Fruit fly (Drosophila melanogaster) whole organism, prepupa: ENCODE measurements around the gene Nlp.

Source experiments
- Blimp-1 ChIP-seq: fragments of 200-800 bp; sonication (Bioruptor generic); optimal IDR thresholded peaks from 3 replicates; lab custom pipeline; 2017; ENCODE audit warnings: missing biosample characterization, missing genetic modification characterization, mild to moderate bottlenecking, moderate library complexity, missing genetic modification reagents
- CG10631 ChIP-seq: fragments of 200-800 bp; sonication (Bioruptor generic); optimal IDR thresholded peaks from 2 replicates; lab custom pipeline; 2016; ENCODE audit warnings: missing biosample characterization, missing genetic modification characterization
- CG10669 ChIP-seq: fragments of 200-800 bp; sonication (Bioruptor generic); optimal IDR thresholded peaks from 3 replicates; lab custom pipeline; 2018; ENCODE audit warnings: missing biosample characterization, mild to moderate bottlenecking, missing genetic modification characterization, moderate library complexity
- CG11294 ChIP-seq: fragments of 200-800 bp; sonication (Bioruptor generic); IDR thresholded peaks from 2 replicates; pipeline ENCODE4 v1.3.6; 2022; ENCODE audit warnings: missing biosample characterization, missing genetic modification characterization
- CG11762 ChIP-seq: fragments of 200-800 bp; sonication (Bioruptor generic); optimal IDR thresholded peaks from 3 replicates; lab custom pipeline; 2016; ENCODE audit warnings: missing biosample characterization, missing genetic modification characterization; ENCODE audit not compliant: insufficient read depth
- CG11902 ChIP-seq: fragments of 200-800 bp; sonication (Bioruptor generic); optimal IDR thresholded peaks from 3 replicates; lab custom pipeline; 2016; ENCODE audit warnings: missing biosample characterization, missing genetic modification characterization
- CG15336 ChIP-seq: fragments of 200-800 bp; sonication (Bioruptor generic); IDR thresholded peaks from 2 replicates; pipeline ENCODE4 v1.3.6; 2022; ENCODE audit warnings: missing biosample characterization, missing genetic modification characterization
- CG1621 ChIP-seq: fragments of 200-800 bp; sonication (Bioruptor generic); optimal IDR thresholded peaks from 3 replicates; lab custom pipeline; 2018; ENCODE audit warnings: missing biosample characterization, mild to moderate bottlenecking, missing genetic modification characterization
- CG16779 ChIP-seq: fragments of 200-800 bp; sonication (Bioruptor generic); optimal IDR thresholded peaks from 3 replicates; lab custom pipeline; 2017; ENCODE audit warnings: missing biosample characterization, mild to moderate bottlenecking, missing genetic modification characterization
- CG3032 ChIP-seq: fragments of 200-800 bp; optimal IDR thresholded peaks from 2 replicates; lab custom pipeline; 2019; ENCODE audit warnings: missing biosample characterization, mild to moderate bottlenecking, missing genetic modification characterization, moderate library complexity
- CG31627 ChIP-seq: fragments of 200-800 bp; sonication (Bioruptor generic); optimal IDR thresholded peaks from 3 replicates; lab custom pipeline; 2016; ENCODE audit warnings: missing biosample characterization, missing genetic modification characterization
- CG34406 ChIP-seq: fragments of 200-800 bp; sonication (Bioruptor generic); optimal IDR thresholded peaks from 3 replicates; lab custom pipeline; 2016; ENCODE audit warnings: missing biosample characterization, missing genetic modification characterization
- CG3919 ChIP-seq: fragments of 200-800 bp; sonication (Bioruptor generic); optimal IDR thresholded peaks from 3 replicates; lab custom pipeline; 2016; ENCODE audit warnings: missing biosample characterization, missing genetic modification characterization
- CG4318 ChIP-seq: fragments of 200-800 bp; sonication (Bioruptor generic); optimal IDR thresholded peaks from 3 replicates; lab custom pipeline; 2017; ENCODE audit warnings: missing biosample characterization, mild to moderate bottlenecking, missing genetic modification characterization
- CG6163 ChIP-seq: fragments of 200-800 bp; sonication (Bioruptor generic); IDR thresholded peaks from 3 replicates; pipeline ENCODE4 v1.3.6; 2022; ENCODE audit warnings: missing biosample characterization, missing genetic modification characterization
- CG6792 ChIP-seq: fragments of 200-800 bp; sonication (Bioruptor generic); optimal IDR thresholded peaks from 3 replicates; lab custom pipeline; 2016; ENCODE audit warnings: missing biosample characterization, missing genetic modification characterization
- CG6808 ChIP-seq: fragments of 200-800 bp; sonication (Bioruptor generic); optimal IDR thresholded peaks from 3 replicates; lab custom pipeline; 2017; ENCODE audit warnings: missing biosample characterization, missing genetic modification characterization, mild to moderate bottlenecking, moderate library complexity, missing genetic modification reagents
- CG6854 ChIP-seq: fragments of 200-800 bp; sonication (Bioruptor generic); optimal IDR thresholded peaks from 2 replicates; lab custom pipeline; 2017; ENCODE audit warnings: missing biosample characterization, mild to moderate bottlenecking, missing genetic modification characterization
- CG8119 ChIP-seq: fragments of 200-800 bp; sonication (Bioruptor generic); IDR thresholded peaks from 3 replicates; pipeline ENCODE4 v1.3.6; 2022; ENCODE audit warnings: missing biosample characterization, missing genetic modification characterization
- CG8319 ChIP-seq: fragments of 200-800 bp; sonication (Bioruptor generic); optimal IDR thresholded peaks from 3 replicates; lab custom pipeline; 2016; ENCODE audit warnings: missing biosample characterization, missing genetic modification characterization
- CG8632 ChIP-seq: fragments of 200-800 bp; sonication (Bioruptor generic); optimal IDR thresholded peaks from 3 replicates; lab custom pipeline; 2016; ENCODE audit warnings: missing biosample characterization, missing genetic modification characterization
- CG9139 ChIP-seq: fragments of 200-800 bp; sonication (Bioruptor generic); optimal IDR thresholded peaks from 3 replicates; lab custom pipeline; 2017; ENCODE audit warnings: missing biosample characterization, mild to moderate bottlenecking, missing genetic modification characterization
- Eip75B ChIP-seq: fragments of 200-800 bp; sonication (Bioruptor generic); optimal IDR thresholded peaks from 3 replicates; lab custom pipeline; 2016; ENCODE audit warnings: missing biosample characterization, missing genetic modification characterization
- Eip93F ChIP-seq: fragments of 200-800 bp; sonication (Bioruptor generic); optimal IDR thresholded peaks from 2 replicates; lab custom pipeline; 2016; ENCODE audit warnings: missing biosample characterization, mild to moderate bottlenecking, missing genetic modification characterization
- Ets21C ChIP-seq: fragments of 200-800 bp; sonication (Bioruptor generic); optimal IDR thresholded peaks from 3 replicates; lab custom pipeline; 2016; ENCODE audit warnings: missing biosample characterization, missing genetic modification characterization
- Ets96B ChIP-seq: fragments of 200-800 bp; optimal IDR thresholded peaks from 2 replicates; lab custom pipeline; 2019; ENCODE audit warnings: missing biosample characterization, mild to moderate bottlenecking, missing genetic modification characterization, moderate library complexity
- Gug ChIP-seq: fragments of 200-800 bp; sonication (Bioruptor generic); IDR thresholded peaks from 2 replicates; pipeline ENCODE4 v1.3.6; 2022; ENCODE audit warnings: missing biosample characterization, missing genetic modification characterization
- Hr38 ChIP-seq: sonication (Bioruptor generic); optimal IDR thresholded peaks from 2 replicates; lab custom pipeline; 2016; ENCODE audit warnings: missing biosample characterization, missing genetic modification characterization
- Hr39 ChIP-seq: fragments of 200-800 bp; sonication (Bioruptor generic); optimal IDR thresholded peaks from 2 replicates; lab custom pipeline; 2016; ENCODE audit warnings: missing biosample characterization, missing genetic modification characterization
- Hr4 ChIP-seq: fragments of 200-800 bp; sonication (Bioruptor generic); optimal IDR thresholded peaks from 3 replicates; lab custom pipeline; 2016; ENCODE audit warnings: missing biosample characterization, missing genetic modification characterization
- Lpt ChIP-seq: fragments of 200-800 bp; sonication (Bioruptor generic); optimal IDR thresholded peaks from 3 replicates; lab custom pipeline; 2016; ENCODE audit warnings: missing biosample characterization, missing genetic modification characterization
- Met ChIP-seq: fragments of 200-800 bp; sonication (Bioruptor generic); optimal IDR thresholded peaks from 3 replicates; lab custom pipeline; 2016; ENCODE audit warnings: missing biosample characterization, missing genetic modification characterization
- OdsH ChIP-seq: fragments of 200-800 bp; sonication (Bioruptor generic); optimal IDR thresholded peaks from 3 replicates; lab custom pipeline; 2016; ENCODE audit warnings: missing biosample characterization, missing genetic modification characterization
- Smox ChIP-seq: fragments of 200-800 bp; sonication (Bioruptor generic); optimal IDR thresholded peaks from 3 replicates; lab custom pipeline; 2016; ENCODE audit warnings: missing biosample characterization, missing genetic modification characterization
- Sox14 ChIP-seq: fragments of 200-800 bp; sonication (Bioruptor generic); optimal IDR thresholded peaks from 3 replicates; lab custom pipeline; 2016; ENCODE audit warnings: missing biosample characterization, missing genetic modification characterization
- Sox15 ChIP-seq: fragments of 200-800 bp; sonication (Bioruptor generic); optimal IDR thresholded peaks from 3 replicates; lab custom pipeline; 2016; ENCODE audit warnings: missing biosample characterization, missing genetic modification characterization
- achi ChIP-seq: fragments of 200-800 bp; sonication (Bioruptor generic); optimal IDR thresholded peaks from 3 replicates; lab custom pipeline; 2016; ENCODE audit warnings: missing biosample characterization, missing genetic modification characterization
- acj6 ChIP-seq: fragments of 200-800 bp; sonication (Bioruptor generic); optimal IDR thresholded peaks from 3 replicates; lab custom pipeline; 2016; ENCODE audit warnings: missing biosample characterization, missing genetic modification characterization
- cyc ChIP-seq: fragments of 200-800 bp; sonication (Bioruptor generic); optimal IDR thresholded peaks from 3 replicates; lab custom pipeline; 2016; ENCODE audit warnings: missing biosample characterization, missing genetic modification characterization
- dac ChIP-seq: fragments of 200-800 bp; sonication (Bioruptor generic); optimal IDR thresholded peaks from 2 replicates; lab custom pipeline; 2017; ENCODE audit warnings: missing biosample characterization, mild to moderate bottlenecking, missing genetic modification characterization
- dsx ChIP-seq: fragments of 200-800 bp; optimal IDR thresholded peaks from 3 replicates; lab custom pipeline; 2019; ENCODE audit warnings: missing biosample characterization, mild to moderate bottlenecking, missing genetic modification characterization, moderate library complexity; ENCODE audit not compliant: poor library complexity, severe bottlenecking
- eg ChIP-seq: fragments of 200-800 bp; sonication (Bioruptor generic); IDR thresholded peaks from 3 replicates; pipeline ENCODE4 v1.3.6; 2022; ENCODE audit warnings: missing biosample characterization, missing genetic modification characterization
- esn ChIP-seq: fragments of 200-800 bp; sonication (Bioruptor generic); optimal IDR thresholded peaks from 2 replicates; lab custom pipeline; 2016; ENCODE audit warnings: missing biosample characterization, mild to moderate bottlenecking, missing genetic modification characterization, moderate library complexity
- fd59A ChIP-seq: fragments of 200-800 bp; sonication (Bioruptor generic); optimal IDR thresholded peaks from 2 replicates; lab custom pipeline; 2017; ENCODE audit warnings: missing biosample characterization, mild to moderate bottlenecking, missing genetic modification characterization, missing genetic modification reagents
- fd85E ChIP-seq: fragments of 200-800 bp; sonication (Bioruptor generic); optimal IDR thresholded peaks from 3 replicates; lab custom pipeline; 2016; ENCODE audit warnings: missing biosample characterization, missing genetic modification characterization
- fkh ChIP-seq: fragments of 200-800 bp; sonication (Bioruptor generic); optimal IDR thresholded peaks from 3 replicates; lab custom pipeline; 2017; ENCODE audit warnings: missing biosample characterization, mild to moderate bottlenecking, missing genetic modification characterization, moderate library complexity
- lz ChIP-seq: fragments of 200-800 bp; sonication (Bioruptor generic); optimal IDR thresholded peaks from 3 replicates; lab custom pipeline; 2016; ENCODE audit warnings: missing biosample characterization, missing genetic modification characterization
- net ChIP-seq: fragments of 200-800 bp; sonication (Bioruptor generic); optimal IDR thresholded peaks from 3 replicates; lab custom pipeline; 2016; ENCODE audit warnings: missing biosample characterization, missing genetic modification characterization
- pdm3 ChIP-seq: fragments of 200-800 bp; sonication (Bioruptor generic); optimal IDR thresholded peaks from 3 replicates; lab custom pipeline; 2016; ENCODE audit warnings: missing biosample characterization, missing genetic modification characterization
- salr ChIP-seq, 2 experiments: fragments of 200-800 bp; sonication (Bioruptor generic); optimal IDR thresholded peaks; 3 replicates each; lab custom pipeline; 2016 to 2018; ENCODE audit warnings: missing biosample characterization in 2 of 2, missing genetic modification characterization in 2 of 2, mild to moderate bottlenecking in 1 of 2
- svp ChIP-seq: fragments of 200-800 bp; sonication (Bioruptor generic); peaks from one replicate; lab custom pipeline; 2016; ENCODE audit warnings: missing biosample characterization, missing genetic modification characterization
- topi ChIP-seq: fragments of 200-800 bp; sonication (Bioruptor generic); optimal IDR thresholded peaks from 3 replicates; lab custom pipeline; 2016; ENCODE audit warnings: missing biosample characterization, missing genetic modification characterization
- vri ChIP-seq: fragments of 200-800 bp; sonication (Bioruptor generic); optimal IDR thresholded peaks from 3 replicates; lab custom pipeline; 2016; ENCODE audit warnings: missing biosample characterization, mild to moderate bottlenecking, missing genetic modification characterization

The Nlp gene

dm6 chr3R:29981479-29981878 is 23.1 kb upstream of the Nlp start:
- TF ChIP-seq fkh (GFP tag; lab: Kevin White, UChicago) (no peak), CG3032 (tag; lab: Kevin White, UChicago) (no peak), Hr39 (GFP tag; lab: Kevin White, UChicago) (peak; percentile 39), Ets21C (GFP tag; lab: Kevin White, UChicago) (peak; percentile 34), fd59A (no peak), Sox14 (GFP tag; lab: Kevin White, UChicago) (peak; percentile 24), Sox15 (GFP tag; lab: Kevin White, UChicago) (no peak), OdsH (GFP tag; lab: Kevin White, UChicago) (peak; percentile 59), net (GFP tag; lab: Kevin White, UChicago) (no peak), CG6163 (peak; percentile 70), CG31627 (GFP tag; lab: Kevin White, UChicago) (peak; percentile 7), esn (GFP tag; lab: Kevin White, UChicago) (peak; percentile 49), CG6854 (GFP tag; lab: Kevin White, UChicago) (no peak), CG6792 (peak; percentile 51), dsx (GFP tag; lab: Kevin White, UChicago) (no peak), vri (GFP tag; lab: Kevin White, UChicago) (no peak), Smox (GFP tag; lab: Kevin White, UChicago) (peak; percentile 14), Hr4 (GFP tag; lab: Kevin White, UChicago) (peak; percentile 20), cyc (peak; percentile 48), CG16779 (tag; lab: Kevin White, UChicago) (no peak), CG34406 (GFP tag; lab: Kevin White, UChicago) (peak; percentile 18), CG6808 (GFP tag; lab: Kevin White, UChicago) (no peak), CG8632 (peak; percentile 8), Blimp-1 (GFP tag; lab: Kevin White, UChicago) (no peak), fd85E (no peak), CG11762 (peak; percentile 33), CG1621 (no peak), Ets96B (tag; lab: Kevin White, UChicago) (no peak), Lpt (GFP tag; lab: Kevin White, UChicago) (peak; percentile 15), acj6 (GFP tag; lab: Kevin White, UChicago) (peak; percentile 34), CG3919 (GFP tag; lab: Kevin White, UChicago) (peak; percentile 32), Eip75B (GFP tag; lab: Kevin White, UChicago) (peak; percentile 11), eg (GFP tag; lab: Robert Waterston, UW) (peak; percentile 21; the same call in 1 of the 3 replicates), CG8119 (GFP tag; lab: Robert Waterston, UW) (peak; percentile 39), CG10669 (GFP tag; lab: Kevin White, UChicago) (no peak), CG11294 (GFP tag; lab: Robert Waterston, UW) (no peak), lz (peak; percentile 26), achi (GFP tag; lab: Kevin White, UChicago) (peak; percentile 28), Met (GFP tag; lab: Kevin White, UChicago) (no peak), pdm3 (peak; percentile 22), Hr38 (GFP tag; lab: Kevin White, UChicago) (no peak), CG10631 (GFP tag; lab: Kevin White, UChicago) (peak; percentile 19), CG15336 (GFP tag; lab: Robert Waterston, UW) (peak; percentile 72), Gug (peak; percentile 24; the same call in 1 of the 2 replicates), dac (GFP tag; lab: Kevin White, UChicago) (no peak), CG4318 (GFP tag; lab: Kevin White, UChicago) (peak; percentile 6), svp (peak; percentile 79), topi (GFP tag; lab: Kevin White, UChicago) (peak; percentile 25), CG8319 (GFP tag; lab: Kevin White, UChicago) (no peak), salr (GFP tag; optimal IDR thresholded peaks at IDR 0.05; lab: Kevin White, UChicago) (no peak), CG9139 (GFP tag; lab: Kevin White, UChicago) (no peak), CG11902 (GFP tag; lab: Kevin White, UChicago) (no peak), Eip93F (no peak)
